Worm (Caenorhabditis elegans): ENCODE results near the gene fbxa-77.

The fbxa-77 gene

ce11 chrIII:1214121-1214673, 35.1 kb upstream of the fbxa-77 start:
- TF ChIP-seq nhr-129 (tag; optimal IDR thresholded peaks at IDR 0.05) (no peak), blmp-1 (tag; optimal IDR thresholded peaks at IDR 0.05; ENCODE audit: insufficient read depth) (no peak), sem-4 (tag; optimal IDR thresholded peaks at IDR 0.05) (no peak), fos-1 (tag; optimal IDR thresholded peaks at IDR 0.05) (no peak), unc-39 (tag; optimal IDR thresholded peaks at IDR 0.05) (no peak), ceh-82 (tag; optimal IDR thresholded peaks at IDR 0.05) (no peak), Y55F3AM.14 (GFP tag; optimal IDR thresholded peaks at IDR 0.05) (no peak), lin-11 (tag; optimal IDR thresholded peaks at IDR 0.05) (no peak), sma-9 (GFP tag; optimal IDR thresholded peaks at IDR 0.05) (no peak), sma-9 (tag; optimal IDR thresholded peaks at IDR 0.05) (no peak)

ce11 chrIII:1214680-1215079, 34.6 kb upstream of the fbxa-77 start, which contains the start of gene Y119D3B.21:
Y119D3B.21 (plus strand) TSS chrIII:1215000.
- TF ChIP-seq ceh-16 (tag; optimal IDR thresholded peaks at IDR 0.05): no peak
- TF ChIP-seq nhr-237 (tag; optimal IDR thresholded peaks at IDR 0.05): no peak
- TF ChIP-seq nhr-6 (tag; optimal IDR thresholded peaks at IDR 0.05): no peak
- TF ChIP-seq unc-55 (GFP tag; optimal IDR thresholded peaks at IDR 0.05): no peak
- TF ChIP-seq fos-1 (tag; optimal IDR thresholded peaks at IDR 0.05): peak; percentile 84
- no peak for TF ChIP-seq lin-13 (GFP tag; optimal IDR thresholded peaks at IDR 0.05)
- no peak for TF ChIP-seq Y55F3AM.14 (GFP tag; optimal IDR thresholded peaks at IDR 0.05)
- no peak for TF ChIP-seq elt-1 (tag; optimal IDR thresholded peaks at IDR 0.05)
- TF ChIP-seq nhr-129 (tag; optimal IDR thresholded peaks at IDR 0.05): no peak
- peak; percentile 29 for TF ChIP-seq F13H6.1 (tag; optimal IDR thresholded peaks at IDR 0.05)
- TF ChIP-seq sem-4 (tag; optimal IDR thresholded peaks at IDR 0.05): no peak
- no peak for TF ChIP-seq nhr-10 (tag; optimal IDR thresholded peaks at IDR 0.05)
- no peak for TF ChIP-seq mdl-1 (tag; optimal IDR thresholded peaks at IDR 0.05)
- no peak for TF ChIP-seq ZK546.5 (tag; optimal IDR thresholded peaks at IDR 0.05)
- TF ChIP-seq sma-9 (GFP tag; optimal IDR thresholded peaks at IDR 0.05): peak; percentile 13
- TF ChIP-seq sma-9 (tag; optimal IDR thresholded peaks at IDR 0.05): no peak
- no peak for TF ChIP-seq aly-2 (tag; optimal IDR thresholded peaks at IDR 0.05)
- peak; percentile 49 for TF ChIP-seq crh-2 (tag; optimal IDR thresholded peaks at IDR 0.05)
- TF ChIP-seq ama-1 (optimal IDR thresholded peaks at IDR 0.05): peak; percentile 53

ce11 chrIII:1216096-1216495, 33.2 kb upstream of the fbxa-77 start:
- no peak for TF ChIP-seq snpc-4 (tag; optimal IDR thresholded peaks at IDR 0.05)
- TF ChIP-seq sma-9 (GFP tag; optimal IDR thresholded peaks at IDR 0.05): no peak
- no peak for TF ChIP-seq sma-9 (tag; optimal IDR thresholded peaks at IDR 0.05)
- no peak for TF ChIP-seq nhr-25 (tag; optimal IDR thresholded peaks at IDR 0.05)
- no peak for TF ChIP-seq C34F6.9 (tag; optimal IDR thresholded peaks at IDR 0.05)
- TF ChIP-seq nhr-77 (tag; optimal IDR thresholded peaks at IDR 0.05): no peak
- TF ChIP-seq skn-1 (tag; optimal IDR thresholded peaks at IDR 0.05): no peak
- no peak for TF ChIP-seq sem-4 (tag; optimal IDR thresholded peaks at IDR 0.05)
- no peak for TF ChIP-seq elt-1 (tag; optimal IDR thresholded peaks at IDR 0.05)
- TF ChIP-seq fos-1 (tag; optimal IDR thresholded peaks at IDR 0.05): no peak
- TF ChIP-seq ztf-1 (GFP tag; conservative IDR thresholded peaks at IDR 0.05): no peak
- no peak for TF ChIP-seq elt-3 (tag; optimal IDR thresholded peaks at IDR 0.05)
- no peak for TF ChIP-seq mab-5 (tag; optimal IDR thresholded peaks at IDR 0.05)
- TF ChIP-seq nhr-129 (tag; optimal IDR thresholded peaks at IDR 0.05): no peak
- no peak for TF ChIP-seq dmd-4 (tag; optimal IDR thresholded peaks at IDR 0.05)
- TF ChIP-seq R02D3.7 (tag; optimal IDR thresholded peaks at IDR 0.05): no peak
- no peak for TF ChIP-seq unc-62 (GFP tag; optimal IDR thresholded peaks at IDR 0.05)
- TF ChIP-seq zag-1 (tag; optimal IDR thresholded peaks at IDR 0.05): no peak
- TF ChIP-seq lin-39 (tag; optimal IDR thresholded peaks at IDR 0.05): no peak
- TF ChIP-seq nhr-10 (tag; optimal IDR thresholded peaks at IDR 0.05): no peak

- TF ChIP-seq aly-2 (tag; optimal IDR thresholded peaks at IDR 0.05): no peak
- TF ChIP-seq lsy-2 (tag; optimal IDR thresholded peaks at IDR 0.05): peak in 1 of 2 experiments; percentile 15
Observed at ce11 chrIII:1218221-1218620, 31.1 kb upstream of the fbxa-77 start.
